Fruit fly (Drosophila melanogaster) whole organism, prepupa: ENCODE measurements around the gene CG32276.

Experiments
- CG16779 ChIP-seq: fragments of 200-800 bp; sonication (Bioruptor generic); optimal IDR thresholded peaks from 3 replicates; lab custom pipeline; 2017; ENCODE audit warnings: missing biosample characterization, mild to moderate bottlenecking, missing genetic modification characterization
- fkh ChIP-seq: fragments of 200-800 bp; sonication (Bioruptor generic); optimal IDR thresholded peaks from 3 replicates; lab custom pipeline; 2017; ENCODE audit warnings: missing biosample characterization, mild to moderate bottlenecking, missing genetic modification characterization, moderate library complexity

DNA sequence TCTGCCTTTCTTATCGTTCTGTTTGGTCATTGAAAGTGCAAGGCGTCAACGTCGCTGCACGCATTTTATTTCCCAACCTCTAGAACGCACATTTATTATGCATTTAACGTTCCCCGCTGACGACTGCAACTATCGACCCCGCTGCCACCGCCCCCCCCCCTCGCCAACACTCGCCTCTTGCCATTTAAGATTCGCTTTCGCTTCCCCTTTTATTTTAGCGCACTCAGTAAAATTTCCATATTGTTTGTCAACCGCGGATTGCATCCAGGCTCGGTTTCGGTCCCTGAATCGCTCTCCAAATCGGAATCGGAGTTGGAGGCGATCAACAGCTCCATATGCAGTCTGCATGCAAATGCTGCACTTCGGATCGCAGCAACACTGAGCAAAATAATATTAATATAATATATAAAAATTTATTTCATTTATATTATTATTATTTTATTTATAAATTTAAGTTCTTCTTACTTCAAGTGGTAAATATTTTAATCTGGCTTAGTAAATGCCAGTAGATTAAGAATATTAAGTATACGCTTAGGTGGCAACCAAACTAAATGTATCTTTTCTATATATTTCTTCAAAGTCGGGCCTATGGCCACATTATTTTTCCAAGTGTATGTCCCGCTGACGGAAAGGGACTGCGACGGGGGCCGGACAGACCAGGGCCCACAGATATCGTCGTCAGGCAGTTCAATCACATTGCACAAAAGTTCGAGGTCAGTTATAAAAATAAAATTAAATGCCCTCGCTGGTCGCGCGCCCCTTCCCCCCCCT, 41.9 kb upstream of the CG32276 start:
- peak; percentile 94 for TF ChIP-seq CG16779
- TF ChIP-seq fkh (GFP tag; lab: Kevin White, UChicago), result no peak
